Worm (Caenorhabditis elegans) whole organism, L4/young adult: ENCODE results near the gene nucb-1.

Source experiments
- W03F9.2 ChIP-seq: fragments of 150-350 bp; optimal IDR thresholded peaks from 2 replicates; lab custom pipeline; 2014; ENCODE audit warnings: missing biosample characterization, missing genetic modification characterization
- dao-5 ChIP-seq: sonication (generic microtip); optimal IDR thresholded peaks from 2 replicates; lab custom pipeline; 2016; ENCODE audit warnings: missing genotype, missing genetic modification characterization, moderate library complexity, missing compliant biosample characterization
- him-1 ChIP-seq: sonication (generic microtip); optimal IDR thresholded peaks from 2 replicates; lab custom pipeline; 2016; ENCODE audit warnings: missing genotype, missing genetic modification reagents, missing genetic modification characterization, missing compliant biosample characterization

DNA sequence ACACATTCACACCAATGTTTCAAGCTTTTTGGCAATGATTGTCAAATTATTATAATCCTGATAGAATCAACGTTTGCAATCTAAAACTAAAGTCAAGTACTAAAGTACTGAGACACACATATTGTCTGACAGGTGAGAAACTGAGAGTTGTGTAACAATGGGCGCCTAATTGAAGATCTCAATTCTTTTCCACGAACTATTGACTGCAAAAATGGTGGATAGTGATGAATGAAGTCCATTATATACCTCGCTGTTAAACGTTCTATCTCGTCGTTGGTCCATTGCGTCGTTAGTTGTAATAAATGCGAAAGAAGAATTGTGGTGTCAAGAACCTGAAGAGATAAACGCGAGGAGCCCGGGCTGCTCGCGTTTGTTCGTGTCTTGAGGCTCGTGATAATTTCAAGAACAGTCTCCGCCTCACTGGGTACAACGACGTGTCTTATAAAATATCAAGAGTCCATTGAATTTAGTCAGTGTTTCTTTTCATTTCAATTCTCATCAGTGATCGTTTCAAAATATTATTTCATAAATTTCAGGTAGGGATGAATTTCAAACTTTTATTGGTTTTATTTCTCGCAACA lies 37.3 kb upstream of the nucb-1 start, which contains the start of gene F09B9.4:
- TF ChIP-seq him-1 (no peak), W03F9.2 (tag; lab: Kevin White, UChicago) (no peak), dao-5 (tag; lab: Kevin White, UChicago) (no peak)
